Worm (Caenorhabditis elegans) whole organism, late embryonic: ENCODE results near the gene klp-18.

Experiments used
- C08G9.2 ChIP-seq: sonication (generic microtip); optimal IDR thresholded peaks from 2 replicates; lab custom pipeline; 2016; ENCODE audit warnings: mild to moderate bottlenecking, missing genetic modification characterization, moderate library complexity, missing compliant biosample characterization
- C38D4.7 ChIP-seq: fragments of 200-800 bp; sonication (Bioruptor generic); optimal IDR thresholded peaks from 2 replicates; lab custom pipeline; 2018; ENCODE audit warnings: mild to moderate bottlenecking, missing genetic modification characterization, moderate library complexity, missing compliant biosample characterization
- T23F11.4 ChIP-seq: fragments of 200-800 bp; sonication (Bioruptor generic); optimal IDR thresholded peaks from 2 replicates; lab custom pipeline; 2018; ENCODE audit warnings: mild to moderate bottlenecking, missing genetic modification characterization, missing compliant biosample characterization
- Y22D7AL.16 ChIP-seq: sonication (generic microtip); optimal IDR thresholded peaks from 2 replicates; lab custom pipeline; 2016; ENCODE audit warnings: missing genetic modification characterization, missing compliant biosample characterization
- ahr-1 ChIP-seq: sonication (generic microtip); optimal IDR thresholded peaks from 2 replicates; lab custom pipeline; 2016; ENCODE audit warnings: missing genetic modification characterization, missing compliant biosample characterization
- ama-1 ChIP-seq: fragments of 150-350 bp; optimal IDR thresholded peaks from 2 replicates; lab custom pipeline; 2014
- ceh-19 ChIP-seq: fragments of 200-800 bp; sonication (Bioruptor generic); optimal IDR thresholded peaks from 2 replicates; lab custom pipeline; 2018; ENCODE audit warnings: mild to moderate bottlenecking, missing genetic modification characterization, missing compliant biosample characterization
- ceh-2 ChIP-seq: sonication (generic microtip); optimal IDR thresholded peaks from 2 replicates; lab custom pipeline; 2016; ENCODE audit warnings: missing genotype, missing genetic modification characterization, missing compliant biosample characterization
- ceh-22 ChIP-seq: sonication (generic microtip); optimal IDR thresholded peaks from 2 replicates; lab custom pipeline; 2017; ENCODE audit warnings: missing biosample characterization, missing genetic modification characterization
- ceh-24 ChIP-seq: sonication (generic microtip); optimal IDR thresholded peaks from 2 replicates; lab custom pipeline; 2016; ENCODE audit warnings: mild to moderate bottlenecking, missing genetic modification characterization, missing compliant biosample characterization
- ceh-31 ChIP-seq: sonication (generic microtip); optimal IDR thresholded peaks from 2 replicates; lab custom pipeline; 2016; ENCODE audit warnings: missing genetic modification characterization, missing compliant biosample characterization
- ceh-34 ChIP-seq: sonication (generic microtip); optimal IDR thresholded peaks from 2 replicates; lab custom pipeline; 2016; ENCODE audit warnings: mild to moderate bottlenecking, missing genetic modification characterization, missing compliant biosample characterization
- ceh-45 ChIP-seq: fragments of 200-800 bp; sonication (Bioruptor generic); IDR thresholded peaks from 2 replicates; pipeline ENCODE4 v1.3.6; 2022; ENCODE audit warnings: missing genetic modification reagents, missing genetic modification characterization, missing compliant biosample characterization
- ceh-9 ChIP-seq: sonication (generic microtip); optimal IDR thresholded peaks from 2 replicates; lab custom pipeline; 2016; ENCODE audit warnings: mild to moderate bottlenecking, missing genetic modification characterization, inconsistent platforms, missing compliant biosample characterization
- che-1 ChIP-seq: sonication (generic microtip); optimal IDR thresholded peaks from 2 replicates; lab custom pipeline; 2016; ENCODE audit warnings: mild to moderate bottlenecking, missing genetic modification characterization, missing compliant biosample characterization
- dmd-4 ChIP-seq: sonication (generic microtip); optimal IDR thresholded peaks from 2 replicates; lab custom pipeline; 2016; ENCODE audit warnings: borderline replicate concordance, missing genetic modification characterization, missing compliant biosample characterization
- dve-1 ChIP-seq: sonication (generic microtip); optimal IDR thresholded peaks from 2 replicates; lab custom pipeline; 2017; ENCODE audit warnings: antibody characterized with exemption, mild to moderate bottlenecking, missing genetic modification characterization, missing compliant biosample characterization
- elt-2 ChIP-seq: sonication (generic microtip); optimal IDR thresholded peaks from 2 replicates; lab custom pipeline; 2016; ENCODE audit warnings: missing genetic modification reagents, missing genetic modification characterization, missing compliant biosample characterization
- elt-4 ChIP-seq: sonication (generic microtip); optimal IDR thresholded peaks from 2 replicates; lab custom pipeline; 2016; ENCODE audit warnings: missing genetic modification characterization, missing compliant biosample characterization
- ets-4 ChIP-seq: sonication (generic microtip); optimal IDR thresholded peaks from 2 replicates; lab custom pipeline; 2016; ENCODE audit warnings: missing genetic modification characterization, missing compliant biosample characterization
- eyg-1 ChIP-seq: sonication (generic microtip); optimal IDR thresholded peaks from 2 replicates; lab custom pipeline; 2016; ENCODE audit warnings: missing genotype, missing genetic modification characterization, missing compliant biosample characterization
- fax-1 ChIP-seq: sonication (generic microtip); optimal IDR thresholded peaks from 2 replicates; lab custom pipeline; 2016; ENCODE audit warnings: missing genotype, missing genetic modification characterization, missing compliant biosample characterization
- fkh-10 ChIP-seq: fragments of 150-350 bp; optimal IDR thresholded peaks from 2 replicates; lab custom pipeline; 2014; ENCODE audit warnings: missing biosample characterization, missing genetic modification reagents, missing genetic modification characterization
- fkh-6 ChIP-seq: sonication (generic microtip); optimal IDR thresholded peaks from 2 replicates; lab custom pipeline; 2016; ENCODE audit warnings: missing genetic modification characterization, missing compliant biosample characterization
- gmeb-2 ChIP-seq: sonication (generic microtip); optimal IDR thresholded peaks from 2 replicates; lab custom pipeline; 2016; ENCODE audit warnings: missing genetic modification characterization, inconsistent platforms, missing compliant biosample characterization
- hlh-13 ChIP-seq: fragments of 200-800 bp; sonication (Bioruptor generic); optimal IDR thresholded peaks from 2 replicates; lab custom pipeline; 2018; ENCODE audit warnings: mild to moderate bottlenecking, missing genetic modification characterization, missing compliant biosample characterization
- hlh-6 ChIP-seq: sonication (generic microtip); optimal IDR thresholded peaks from 2 replicates; lab custom pipeline; 2016; ENCODE audit warnings: missing genotype, missing genetic modification characterization, missing compliant biosample characterization
- lim-6 ChIP-seq: sonication (generic microtip); optimal IDR thresholded peaks from 2 replicates; lab custom pipeline; 2016; ENCODE audit warnings: missing genetic modification characterization, missing compliant biosample characterization
- lin-11 ChIP-seq: fragments of 200-800 bp; sonication (Bioruptor generic); optimal IDR thresholded peaks from 2 replicates; lab custom pipeline; 2018; ENCODE audit warnings: mild to moderate bottlenecking, missing genetic modification characterization, missing compliant biosample characterization
- madf-2 ChIP-seq: sonication (generic microtip); optimal IDR thresholded peaks from 2 replicates; lab custom pipeline; 2017; ENCODE audit warnings: missing genetic modification characterization, missing compliant biosample characterization
- nfya-1 ChIP-seq: sonication (generic microtip); optimal IDR thresholded peaks from 2 replicates; lab custom pipeline; 2017; ENCODE audit warnings: missing genetic modification characterization, mild to moderate bottlenecking, missing compliant biosample characterization, antibody characterized with exemption, moderate library complexity
- npax-4 ChIP-seq: sonication (generic microtip); optimal IDR thresholded peaks from 2 replicates; lab custom pipeline; 2016; ENCODE audit warnings: missing genetic modification characterization, missing compliant biosample characterization
- odd-2 ChIP-seq: sonication (generic microtip); optimal IDR thresholded peaks from 2 replicates; lab custom pipeline; 2017; ENCODE audit warnings: antibody characterized with exemption, mild to moderate bottlenecking, missing genetic modification characterization, missing compliant biosample characterization
- pat-9 ChIP-seq: fragments of 200-800 bp; sonication (Bioruptor generic); optimal IDR thresholded peaks from 2 replicates; lab custom pipeline; 2018; ENCODE audit warnings: mild to moderate bottlenecking, missing genetic modification characterization, moderate library complexity, missing compliant biosample characterization
- pha-2 ChIP-seq: sonication (generic microtip); optimal IDR thresholded peaks from 2 replicates; lab custom pipeline; 2017; ENCODE audit warnings: mild to moderate bottlenecking, missing genetic modification characterization, missing compliant biosample characterization
- pqm-1 ChIP-seq: sonication (generic microtip); optimal IDR thresholded peaks from 2 replicates; lab custom pipeline; 2016; ENCODE audit warnings: missing genetic modification characterization, missing compliant biosample characterization
- pros-1 ChIP-seq: fragments of 150-350 bp; optimal IDR thresholded peaks from 2 replicates; lab custom pipeline; 2014; ENCODE audit warnings: missing biosample characterization, missing genetic modification reagents, missing genetic modification characterization
- ref-2 ChIP-seq: sonication (generic microtip); optimal IDR thresholded peaks from 2 replicates; lab custom pipeline; 2016; ENCODE audit warnings: missing genetic modification characterization, missing compliant biosample characterization
- rnt-1 ChIP-seq: sonication (generic microtip); optimal IDR thresholded peaks from 2 replicates; lab custom pipeline; 2016; ENCODE audit warnings: missing genetic modification characterization, missing compliant biosample characterization
- sox-2 ChIP-seq: fragments of 200-800 bp; sonication (Bioruptor generic); IDR thresholded peaks from 2 replicates; pipeline ENCODE4 v1.3.6; 2022; ENCODE audit warnings: missing genetic modification reagents, missing genetic modification characterization, missing compliant biosample characterization
- syd-9 ChIP-seq: sonication (generic microtip); optimal IDR thresholded peaks from 2 replicates; lab custom pipeline; 2016; ENCODE audit warnings: mild to moderate bottlenecking, missing genetic modification characterization, moderate library complexity, missing compliant biosample characterization
- tbx-2 ChIP-seq: sonication (generic microtip); optimal IDR thresholded peaks from 2 replicates; lab custom pipeline; 2016; ENCODE audit warnings: missing genetic modification characterization, missing compliant biosample characterization
- ttx-3 ChIP-seq: sonication (generic microtip); optimal IDR thresholded peaks from 2 replicates; lab custom pipeline; 2016; ENCODE audit warnings: missing genetic modification reagents, missing genetic modification characterization, missing compliant biosample characterization
- unc-42 ChIP-seq: sonication (generic microtip); optimal IDR thresholded peaks from 2 replicates; lab custom pipeline; 2016; ENCODE audit warnings: missing genotype, missing genetic modification characterization, missing compliant biosample characterization
- unc-86 ChIP-seq: sonication (generic microtip); optimal IDR thresholded peaks from 2 replicates; lab custom pipeline; 2016; ENCODE audit warnings: missing genetic modification characterization, missing compliant biosample characterization
- zip-5 ChIP-seq: sonication (generic microtip); optimal IDR thresholded peaks from 2 replicates; lab custom pipeline; 2016; ENCODE audit warnings: missing genetic modification characterization, missing compliant biosample characterization

The klp-18 gene

ce11 chrIV:7081214-7081613 lies 41.2 kb downstream of the klp-18 start, which contains the start of gene Y43B11AR.1:
TSS of gene Y43B11AR.1 (plus strand) at chrIV:7081514.
- TF ChIP-seq ceh-45 (GFP tag; lab: Robert Waterston, UW) (no peak), ceh-2 (tag; lab: Kevin White, UChicago) (no peak), pros-1 (tag; lab: Kevin White, UChicago) (no peak), ceh-24 (tag; lab: Kevin White, UChicago) (no peak), C08G9.2 (tag; lab: Kevin White, UChicago) (no peak), zip-5 (no peak), madf-2 (tag; lab: Kevin White, UChicago) (no peak)
- TF ChIP-seq, all 69 proteins: peak for 0

- TF ChIP-seq ceh-45 (GFP tag; lab: Robert Waterston, UW) (no peak), ama-1 (lab: Kevin White, UChicago) (peak; percentile 44)
These were observed 43.4 kb downstream of the klp-18 start, which contains the start of gene Y43B11AR.3 for ce11 chrIV:7083382-7083784. TSS of gene Y43B11AR.3 (minus strand) at chrIV:7083716.

ce11 chrIV:7083976-7084375 lies 44.0 kb downstream of the klp-18 start:
- TF ChIP-seq lin-11 (tag; lab: Kevin White, UChicago) (no peak), madf-2 (tag; lab: Kevin White, UChicago) (no peak)

- peak; percentile 67 for TF ChIP-seq elt-2
- TF ChIP-seq pha-2 (tag; lab: Kevin White, UChicago), result peak; percentile 23
- TF ChIP-seq ceh-31 (tag; lab: Kevin White, UChicago), result peak; percentile 59
- no peak for TF ChIP-seq ceh-45 (GFP tag; lab: Robert Waterston, UW)
- no peak for TF ChIP-seq unc-86
- TF ChIP-seq ceh-19, result no peak
- TF ChIP-seq C08G9.2 (tag; lab: Kevin White, UChicago), result no peak
- TF ChIP-seq ceh-24 (tag; lab: Kevin White, UChicago), result no peak
- peak; percentile 26 for TF ChIP-seq dve-1 (tag; lab: Kevin White, UChicago)
- TF ChIP-seq odd-2 (tag; lab: Kevin White, UChicago), result no peak
- no peak for TF ChIP-seq hlh-6 (tag; lab: Kevin White, UChicago)
- TF ChIP-seq lim-6 (tag; lab: Kevin White, UChicago), result no peak
- TF ChIP-seq nfya-1 (tag; lab: Kevin White, UChicago), result peak; percentile 79
- TF ChIP-seq pat-9 (tag; lab: Kevin White, UChicago), result no peak
- peak; percentile 52 for TF ChIP-seq ref-2 (tag; lab: Kevin White, UChicago)
- TF ChIP-seq zip-5, result no peak
- TF ChIP-seq T23F11.4 (GFP tag; lab: Kevin White, UChicago), result no peak
- no peak for TF ChIP-seq tbx-2 (tag; lab: Kevin White, UChicago)
- no peak for TF ChIP-seq gmeb-2 (tag; lab: Kevin White, UChicago)
- no peak for TF ChIP-seq sox-2 (GFP tag; lab: Robert Waterston, UW)
- no peak for TF ChIP-seq lin-11 (tag; lab: Kevin White, UChicago)
- no peak for TF ChIP-seq ttx-3 (tag; lab: Kevin White, UChicago)
- TF ChIP-seq fax-1 (tag; lab: Kevin White, UChicago), result no peak
- TF ChIP-seq ahr-1, result no peak
- TF ChIP-seq unc-42 (tag; lab: Kevin White, UChicago), result peak; percentile 31
- TF ChIP-seq elt-4 (tag; lab: Kevin White, UChicago), result no peak
- TF ChIP-seq C38D4.7, result no peak
- no peak for TF ChIP-seq eyg-1 (tag; lab: Kevin White, UChicago)
- no peak for TF ChIP-seq ceh-22 (tag; lab: Kevin White, UChicago)
- TF ChIP-seq ets-4, result no peak
- TF ChIP-seq pqm-1 (tag; lab: Kevin White, UChicago), result no peak
- no peak for TF ChIP-seq fkh-10
- no peak for TF ChIP-seq dmd-4 (tag; lab: Kevin White, UChicago)
- no peak for TF ChIP-seq ceh-9
- no peak for TF ChIP-seq che-1
- peak; percentile 47 for TF ChIP-seq Y22D7AL.16 (tag; lab: Kevin White, UChicago)
- TF ChIP-seq hlh-13, result no peak
- no peak for TF ChIP-seq fkh-6
- TF ChIP-seq ceh-34 (tag; lab: Kevin White, UChicago), result peak; percentile 25
- no peak for TF ChIP-seq rnt-1
- no peak for TF ChIP-seq npax-4 (tag; lab: Kevin White, UChicago)
- no peak for TF ChIP-seq syd-9 (tag; lab: Kevin White, UChicago)
These were observed 44.7 kb downstream of the klp-18 start, which contains the start of gene rps-4 for ce11 chrIV:7084632-7085160. TSS of gene rps-4 (minus strand) at chrIV:7084682.
